Fruit fly (Drosophila melanogaster): Measurements from ENCODE around the gene CG7443.
A peak's percentile ranks its signal among the peaks of the same experiment; 100 is the strongest.

The CG7443 gene

DNA sequence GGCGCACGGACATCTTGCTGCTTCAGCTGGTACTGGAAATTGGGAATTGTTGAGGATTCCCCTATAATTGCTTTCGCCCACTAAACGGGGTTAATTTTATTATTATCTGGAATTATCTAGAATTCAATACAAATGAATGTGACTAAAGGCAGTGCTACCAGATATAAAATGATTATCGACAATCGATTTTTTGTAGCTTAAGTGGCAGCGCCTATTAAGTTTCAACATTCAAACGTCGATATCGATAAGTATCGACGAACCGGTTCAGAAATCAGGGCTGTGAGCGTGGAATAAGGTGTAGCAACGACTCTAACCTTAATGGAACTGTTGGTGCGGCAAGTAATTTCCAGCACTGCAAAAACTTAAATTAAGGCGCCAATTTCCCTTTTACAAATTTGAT is 19.0 kb upstream of the CG7443 start, which contains the start of gene Sgt1 (continued):
- no peak for TF ChIP-seq CG31441 (GFP tag; IDR thresholded peaks at IDR 0.05)
- TF ChIP-seq CG3995 (GFP tag; optimal IDR thresholded peaks at IDR 0.05): peak; percentile 43
- TF ChIP-seq disco-r (GFP tag; optimal IDR thresholded peaks at IDR 0.05): no peak
- peak; percentile 99 for TF ChIP-seq ato (GFP tag; IDR thresholded peaks at IDR 0.05; ENCODE audit: partially characterized antibody)
- peak; percentile 95 for TF ChIP-seq Ets65A (GFP tag)
- TF ChIP-seq Gug (GFP tag; IDR thresholded peaks at IDR 0.05): no peak
- TF ChIP-seq stwl (tag; optimal IDR thresholded peaks at IDR 0.05): peak; percentile 96
- no peak for TF ChIP-seq dan (GFP tag; IDR thresholded peaks at IDR 0.05)
- TF ChIP-seq Fer2 (tag; optimal IDR thresholded peaks at IDR 0.05): peak; percentile 14
- TF ChIP-seq odd (GFP tag; optimal IDR thresholded peaks at IDR 0.05): no peak
- peak; percentile 89 for TF ChIP-seq nerfin-2 (GFP tag; IDR thresholded peaks at IDR 0.05; ENCODE audit: partially characterized antibody)
- TF ChIP-seq knrl (GFP tag; IDR thresholded peaks at IDR 0.05; ENCODE audit: partially characterized antibody): peak; percentile 74
- peak; percentile 78 for TF ChIP-seq BEAF-32 (GFP tag; optimal IDR thresholded peaks at IDR 0.05)
- TF ChIP-seq CG3726 (GFP tag; IDR thresholded peaks at IDR 0.05): no peak
- TF ChIP-seq D (optimal IDR thresholded peaks at IDR 0.05): no peak
- TF ChIP-seq D (GFP tag; optimal IDR thresholded peaks at IDR 0.05): no peak
- TF ChIP-seq CG5180 (GFP tag; optimal IDR thresholded peaks at IDR 0.05): no peak
- peak; percentile 77 for TF ChIP-seq Hmr (GFP tag; optimal IDR thresholded peaks at IDR 0.05)
- TF ChIP-seq ftz-f1 (GFP tag; optimal IDR thresholded peaks at IDR 0.05): no peak
- TF ChIP-seq BtbVII (GFP tag; optimal IDR thresholded peaks at IDR 0.05): no peak
- TF ChIP-seq Jarid2 (GFP tag; optimal IDR thresholded peaks at IDR 0.05): no peak
- TF ChIP-seq CG15514 (GFP tag; optimal IDR thresholded peaks at IDR 0.05): peak; percentile 99
- no peak for TF ChIP-seq Asciz (GFP tag; optimal IDR thresholded peaks at IDR 0.05)
- TF ChIP-seq CG15601 (tag; optimal IDR thresholded peaks at IDR 0.05): peak; percentile 59
- TF ChIP-seq CG8281 (tag; optimal IDR thresholded peaks at IDR 0.05): no peak
- TF ChIP-seq CG2875 (GFP tag; optimal IDR thresholded peaks at IDR 0.05): no peak
- TF ChIP-seq Nf-YA (GFP tag; IDR thresholded peaks at IDR 0.05): no peak
- no peak for TF ChIP-seq zf30C (GFP tag; optimal IDR thresholded peaks at IDR 0.05)
- TF ChIP-seq CG7556 (GFP tag; optimal IDR thresholded peaks at IDR 0.05): no peak
- TF ChIP-seq HLHmδ (GFP tag; optimal IDR thresholded peaks at IDR 0.05): no peak
- TF ChIP-seq z (GFP tag; IDR thresholded peaks at IDR 0.05): no peak
- TF ChIP-seq CG4328 (GFP tag; optimal IDR thresholded peaks at IDR 0.05): peak; percentile 38
- no peak for TF ChIP-seq psq (GFP tag; optimal IDR thresholded peaks at IDR 0.05)
- no peak for TF ChIP-seq Hey (tag; optimal IDR thresholded peaks at IDR 0.05)
- 0 out of 2 replicates have a peak, but pooled peaks have one; percentile 4 for TF ChIP-seq CG32532 (GFP tag; IDR thresholded peaks at IDR 0.05)
- TF ChIP-seq Scr (GFP tag; IDR thresholded peaks at IDR 0.05; ENCODE audit: partially characterized antibody): peak; percentile 75
- TF ChIP-seq CG30431 (GFP tag; optimal IDR thresholded peaks at IDR 0.05): no peak
- TF ChIP-seq CG10209 (GFP tag; optimal IDR thresholded peaks at IDR 0.05): no peak
- TF ChIP-seq slou (GFP tag; optimal IDR thresholded peaks at IDR 0.05): no peak
- TF ChIP-seq Blimp-1 (GFP tag; optimal IDR thresholded peaks at IDR 0.05): no peak
- no peak for TF ChIP-seq btn (GFP tag; optimal IDR thresholded peaks at IDR 0.05)
- TF ChIP-seq exex (tag; optimal IDR thresholded peaks at IDR 0.05): peak; percentile 73
- peak; percentile 84 for TF ChIP-seq CG12659 (GFP tag; optimal IDR thresholded peaks at IDR 0.05)
- TF ChIP-seq nom (GFP tag; optimal IDR thresholded peaks at IDR 0.05): no peak
- TF ChIP-seq Fer3 (tag; optimal IDR thresholded peaks at IDR 0.05): peak; percentile 17
- TF ChIP-seq Med (GFP tag): peak; percentile 96
- TF ChIP-seq phol (tag; optimal IDR thresholded peaks at IDR 0.05): peak; percentile 69
- TF ChIP-seq fu2 (GFP tag; optimal IDR thresholded peaks at IDR 0.05): no peak
- TF ChIP-seq cas (GFP tag; IDR thresholded peaks at IDR 0.05): no peak
- no peak for TF ChIP-seq fd3F (GFP tag; optimal IDR thresholded peaks at IDR 0.05)
